Worm (Caenorhabditis elegans) whole organism, young adult: Measurements from ENCODE around the gene alg-2.
A peak's percentile ranks its signal among the peaks of the same experiment; 100 is the strongest.

Experiments
- B0019.2 ChIP-seq: fragments of 200-800 bp; sonication (Bioruptor generic); conservative IDR thresholded peaks from 2 replicates; pipeline ENCODE4 v1.3.6; 2022; ENCODE audit warnings: missing genetic modification reagents, missing genetic modification characterization, missing compliant biosample characterization
- B0035.1 ChIP-seq: sonication (generic microtip); optimal IDR thresholded peaks from 2 replicates; lab custom pipeline; 2016; ENCODE audit warnings: missing genetic modification characterization, mild to moderate bottlenecking, missing compliant biosample characterization, missing genotype, missing genetic modification reagents
- B0261.1 ChIP-seq: sonication (generic microtip); optimal IDR thresholded peaks from 2 replicates; lab custom pipeline; 2016; ENCODE audit warnings: mild to moderate bottlenecking, missing genetic modification characterization, moderate library complexity, missing compliant biosample characterization
- F22D6.2 ChIP-seq: sonication (generic microtip); optimal IDR thresholded peaks from 2 replicates; lab custom pipeline; 2016; ENCODE audit warnings: mild to moderate bottlenecking, missing genetic modification characterization, missing compliant biosample characterization
- F39B2.1 ChIP-seq: fragments of 200-800 bp; sonication (Bioruptor generic); IDR thresholded peaks from 2 replicates; pipeline ENCODE4 v1.3.6; 2022; ENCODE audit warnings: missing genetic modification reagents, missing genetic modification characterization, missing compliant biosample characterization
- F55B11.4 ChIP-seq: sonication (generic microtip); optimal IDR thresholded peaks from 2 replicates; lab custom pipeline; 2016; ENCODE audit warnings: missing compliant biosample characterization, missing genetic modification characterization, borderline replicate concordance; ENCODE audit not compliant: insufficient read depth
- F57C9.4 ChIP-seq: sonication (generic microtip); optimal IDR thresholded peaks from 2 replicates; lab custom pipeline; 2017; ENCODE audit warnings: mild to moderate bottlenecking, missing genetic modification characterization, missing compliant biosample characterization
- T07F8.4 ChIP-seq: sonication (generic microtip); optimal IDR thresholded peaks from 2 replicates; lab custom pipeline; 2016; ENCODE audit warnings: mild to moderate bottlenecking, missing genetic modification characterization, moderate library complexity, missing compliant biosample characterization
- Y53F4B.3 ChIP-seq: fragments of 200-800 bp; sonication (Bioruptor generic); IDR thresholded peaks from 2 replicates; pipeline ENCODE4 v1.3.6; 2022; ENCODE audit warnings: missing genetic modification reagents, missing genetic modification characterization, missing compliant biosample characterization
- Y53G8AR.9 ChIP-seq: fragments of 200-800 bp; sonication (Bioruptor generic); conservative IDR thresholded peaks from 2 replicates; pipeline ENCODE4 v1.3.6; 2022; ENCODE audit warnings: missing genetic modification reagents, missing genetic modification characterization, missing compliant biosample characterization
- Y56A3A.18 ChIP-seq: fragments of 200-800 bp; sonication (Bioruptor generic); IDR thresholded peaks from 2 replicates; pipeline ENCODE4 v1.3.6; 2022; ENCODE audit warnings: missing genetic modification reagents, missing genetic modification characterization, missing compliant biosample characterization
- akir-1 ChIP-seq: fragments of 200-800 bp; sonication (Bioruptor generic); optimal IDR thresholded peaks from 2 replicates; lab custom pipeline; 2018; ENCODE audit warnings: mild to moderate bottlenecking, missing genetic modification characterization, moderate library complexity, missing compliant biosample characterization
- ama-1 ChIP-seq, 3 experiments: fragments of 150-350 bp in 1 of 3; sonication (generic microtip) in 2 of 3; optimal IDR thresholded peaks; 2 replicates each; lab custom pipeline; 2014 to 2018; ENCODE audit warnings: missing biosample characterization in 2 of 3, missing genetic modification characterization in 2 of 3, missing genetic modification reagents in 2 of 3
- aptf-2 ChIP-seq: fragments of 200-800 bp; sonication (Bioruptor generic); conservative IDR thresholded peaks from 2 replicates; pipeline ENCODE4 v1.3.6; 2022; ENCODE audit warnings: missing genetic modification reagents, missing genetic modification characterization, missing compliant biosample characterization
- athp-1 ChIP-seq: sonication (generic microtip); optimal IDR thresholded peaks from 2 replicates; lab custom pipeline; 2017; ENCODE audit warnings: mild to moderate bottlenecking, missing genetic modification characterization, missing compliant biosample characterization
- attf-3 ChIP-seq: fragments of 200-800 bp; sonication (Bioruptor generic); conservative IDR thresholded peaks from 2 replicates; pipeline ENCODE4 v1.3.6; 2022; ENCODE audit warnings: missing genetic modification reagents, missing genetic modification characterization, missing compliant biosample characterization
- attf-5 ChIP-seq: fragments of 200-800 bp; sonication (Bioruptor generic); optimal IDR thresholded peaks from 2 replicates; lab custom pipeline; 2018; ENCODE audit warnings: mild to moderate bottlenecking, missing genetic modification characterization, missing compliant biosample characterization
- bed-1 ChIP-seq: fragments of 200-800 bp; sonication (Bioruptor generic); IDR thresholded peaks from 2 replicates; pipeline ENCODE4 v1.3.6; 2022; ENCODE audit warnings: missing genetic modification reagents, missing genetic modification characterization, missing compliant biosample characterization
- cebp-2 ChIP-seq: fragments of 200-800 bp; sonication (Bioruptor generic); IDR thresholded peaks from 2 replicates; pipeline ENCODE4 v1.3.6; 2022; ENCODE audit warnings: missing genetic modification characterization, missing compliant biosample characterization
- ceh-40 ChIP-seq: fragments of 200-800 bp; sonication (Bioruptor generic); IDR thresholded peaks from 2 replicates; pipeline ENCODE4 v1.3.6; 2022; ENCODE audit warnings: missing genetic modification characterization, missing compliant biosample characterization
- ceh-58 ChIP-seq: fragments of 200-800 bp; sonication (Bioruptor generic); IDR thresholded peaks from 2 replicates; pipeline ENCODE4 v1.3.6; 2022; ENCODE audit warnings: missing genetic modification characterization, missing compliant biosample characterization
- dpl-1 ChIP-seq: fragments of 150-350 bp; optimal IDR thresholded peaks from 2 replicates; lab custom pipeline; 2014; ENCODE audit warnings: missing biosample characterization, missing genetic modification reagents, missing genetic modification characterization
- ekl-4 ChIP-seq: fragments of 200-800 bp; sonication (Bioruptor generic); IDR thresholded peaks from 2 replicates; pipeline ENCODE4 v1.3.6; 2022; ENCODE audit warnings: missing genetic modification reagents, missing genetic modification characterization, missing compliant biosample characterization
- fkh-3 ChIP-seq: sonication (generic microtip); optimal IDR thresholded peaks from 2 replicates; lab custom pipeline; 2016; ENCODE audit warnings: mild to moderate bottlenecking, missing genetic modification characterization, missing compliant biosample characterization
- let-607 ChIP-seq, 2 experiments: fragments of 200-800 bp in 1 of 2; sonication (Bioruptor generic) in 1 of 2; sonication (generic microtip) in 1 of 2; optimal IDR thresholded peaks; 2 replicates each; lab custom pipeline; 2016 to 2018; ENCODE audit warnings: mild to moderate bottlenecking in 2 of 2, missing compliant biosample characterization in 2 of 2, missing genetic modification characterization in 2 of 2, moderate library complexity in 2 of 2, missing genotype in 1 of 2
- lin-40 ChIP-seq: sonication (generic microtip); optimal IDR thresholded peaks from 2 replicates; lab custom pipeline; 2016; ENCODE audit warnings: missing genetic modification characterization, mild to moderate bottlenecking, missing compliant biosample characterization, missing genotype, missing genetic modification reagents
- lsy-27 ChIP-seq: sonication (generic microtip); optimal IDR thresholded peaks from 2 replicates; lab custom pipeline; 2017; ENCODE audit warnings: missing genetic modification characterization, mild to moderate bottlenecking, missing compliant biosample characterization, antibody characterized with exemption, missing genotype, borderline replicate concordance; ENCODE audit not compliant: insufficient read depth
- madf-6 ChIP-seq: fragments of 200-800 bp; sonication (Bioruptor generic); IDR thresholded peaks from 2 replicates; pipeline ENCODE4 v1.3.6; 2022; ENCODE audit warnings: missing genetic modification reagents, missing genetic modification characterization, missing compliant biosample characterization
- mes-4 ChIP-seq: sonication (generic microtip); optimal IDR thresholded peaks from 2 replicates; lab custom pipeline; 2016; ENCODE audit warnings: missing genotype, missing genetic modification characterization, missing compliant biosample characterization
- nfyb-1 ChIP-seq: fragments of 200-800 bp; sonication (Bioruptor generic); IDR thresholded peaks from 2 replicates; pipeline ENCODE4 v1.3.6; 2022; ENCODE audit warnings: missing genetic modification reagents, missing genetic modification characterization, missing compliant biosample characterization
- repo-1 ChIP-seq: sonication (generic microtip); optimal IDR thresholded peaks from 2 replicates; lab custom pipeline; 2017; ENCODE audit warnings: mild to moderate bottlenecking, missing genetic modification characterization, missing compliant biosample characterization
- rpc-1 ChIP-seq, 2 experiments: fragments of 150-350 bp in 1 of 2; sonication (generic microtip) in 1 of 2; optimal IDR thresholded peaks; 2 replicates each; lab custom pipeline; 2014 to 2018; ENCODE audit warnings: missing biosample characterization in 1 of 2, missing genetic modification characterization in 1 of 2, missing genetic modification reagents in 1 of 2, missing genotype in 1 of 2
- snpc-1.1 ChIP-seq: sonication (generic microtip); optimal IDR thresholded peaks from 2 replicates; lab custom pipeline; 2017; ENCODE audit warnings: missing genetic modification characterization, mild to moderate bottlenecking, missing compliant biosample characterization, antibody characterized with exemption, moderate library complexity, missing genotype, missing genetic modification reagents; ENCODE audit not compliant: insufficient read depth
- snpc-1.3 ChIP-seq: sonication (generic microtip); optimal IDR thresholded peaks from 2 replicates; lab custom pipeline; 2017; ENCODE audit warnings: missing genetic modification characterization, mild to moderate bottlenecking, missing compliant biosample characterization, antibody characterized with exemption, moderate library complexity, missing genotype, missing genetic modification reagents; ENCODE audit not compliant: insufficient read depth
- snpc-3.4 ChIP-seq: sonication (generic microtip); optimal IDR thresholded peaks from 2 replicates; lab custom pipeline; 2017; ENCODE audit warnings: missing genetic modification characterization, mild to moderate bottlenecking, missing compliant biosample characterization, antibody characterized with exemption, moderate library complexity, missing genotype, missing genetic modification reagents
- sptf-2 ChIP-seq: fragments of 200-800 bp; sonication (Bioruptor generic); optimal IDR thresholded peaks from 2 replicates; lab custom pipeline; 2018; ENCODE audit warnings: mild to moderate bottlenecking, missing genetic modification characterization, missing compliant biosample characterization
- unc-62 ChIP-seq: fragments of 150-350 bp; optimal IDR thresholded peaks from 2 replicates; lab custom pipeline; 2014; ENCODE audit warnings: missing biosample characterization, missing genetic modification reagents, missing genetic modification characterization
- xnd-1 ChIP-seq: sonication (generic microtip); optimal IDR thresholded peaks from 2 replicates; lab custom pipeline; 2016; ENCODE audit warnings: missing genotype, missing genetic modification reagents, missing genetic modification characterization, missing compliant biosample characterization
- zim-3 ChIP-seq: sonication (generic microtip); optimal IDR thresholded peaks from 2 replicates; lab custom pipeline; 2017; ENCODE audit warnings: mild to moderate bottlenecking, missing genetic modification characterization, moderate library complexity, missing compliant biosample characterization
- ztf-18 ChIP-seq: sonication (generic microtip); optimal IDR thresholded peaks from 2 replicates; lab custom pipeline; 2016; ENCODE audit warnings: missing genotype, mild to moderate bottlenecking, missing genetic modification characterization, missing compliant biosample characterization
- ztf-25 ChIP-seq: fragments of 200-800 bp; sonication (Bioruptor generic); IDR thresholded peaks from 2 replicates; pipeline ENCODE4 v1.3.6; 2022; ENCODE audit warnings: missing genetic modification reagents, missing genetic modification characterization, missing compliant biosample characterization

alg-2 gene

ce11 chrII:872993-873787 lies at the start of gene alg-2 (continued):
- no peak for TF ChIP-seq lin-40 (tag; lab: Kevin White, UChicago)
- TF ChIP-seq zim-3 (tag; lab: Kevin White, UChicago) = no peak
- no peak for TF ChIP-seq ztf-25 (GFP tag; lab: Robert Waterston, UW)
- TF ChIP-seq snpc-1.1 (tag; lab: Kevin White, UChicago) = no peak
- TF ChIP-seq aptf-2 = peak; percentile 86
- no peak for TF ChIP-seq rpc-1 (optimal IDR thresholded peaks at IDR 0.05; lab: Kevin White, UChicago)
- TF ChIP-seq rpc-1 (tag; optimal IDR thresholded peaks at IDR 0.05; lab: Kevin White, UChicago) = no peak
- no peak for TF ChIP-seq ekl-4 (GFP tag; lab: Robert Waterston, UW)
- peak; percentile 67 for TF ChIP-seq xnd-1
- TF ChIP-seq madf-6 (GFP tag; lab: Robert Waterston, UW) = peak; percentile 91
- TF ChIP-seq ama-1 (optimal IDR thresholded peaks at IDR 0.05; lab: Kevin White, UChicago) = no peak
- no peak for TF ChIP-seq ama-1 (GFP tag; optimal IDR thresholded peaks at IDR 0.05; lab: Kevin White, UChicago)
- no peak for TF ChIP-seq F39B2.1 (GFP tag; lab: Robert Waterston, UW)
- TF ChIP-seq ztf-18 (tag; lab: Kevin White, UChicago) = peak; percentile 91
- TF ChIP-seq B0035.1 (tag; lab: Kevin White, UChicago) = no peak
- no peak for TF ChIP-seq fkh-3 (tag; lab: Kevin White, UChicago)
- no peak for TF ChIP-seq Y53G8AR.9 (GFP tag; lab: Robert Waterston, UW)
- TF ChIP-seq Y53F4B.3 (GFP tag; lab: Robert Waterston, UW) = no peak
- TF ChIP-seq attf-3 (GFP tag; lab: Robert Waterston, UW) = no peak
- peak; percentile 45 for TF ChIP-seq attf-5 (GFP tag; lab: Kevin White, UChicago)
- TF ChIP-seq B0019.2 (GFP tag; lab: Robert Waterston, UW) = no peak
- TF ChIP-seq F57C9.4 = no peak
- no peak for TF ChIP-seq B0261.1 (tag; lab: Kevin White, UChicago)
- no peak for TF ChIP-seq akir-1 (GFP tag; lab: Kevin White, UChicago)
- TF ChIP-seq ceh-40 (GFP tag; lab: Robert Waterston, UW) = no peak
- no peak for TF ChIP-seq mes-4
- TF ChIP-seq lsy-27 (tag; lab: Kevin White, UChicago) = no peak
- no peak for TF ChIP-seq snpc-3.4
- no peak for TF ChIP-seq F22D6.2 (tag; lab: Kevin White, UChicago)
- TF ChIP-seq unc-62 (GFP tag; lab: Kevin White, UChicago) = no peak
- TF ChIP-seq snpc-1.3 = no peak
- no peak for TF ChIP-seq sptf-2

ce11 chrII:823529-823928 lies 49.5 kb upstream of the alg-2 start, which contains the start of gene F46F5.10:
Gene F46F5.10 (plus strand): TSS chrII:823829.
- TF ChIP-seq rpc-1 (optimal IDR thresholded peaks at IDR 0.05; lab: Kevin White, UChicago) (no peak), rpc-1 (tag; optimal IDR thresholded peaks at IDR 0.05; lab: Kevin White, UChicago) (no peak), let-607 (tag; optimal IDR thresholded peaks at IDR 0.05; lab: Kevin White, UChicago) (no peak), athp-1 (tag; lab: Kevin White, UChicago) (no peak), F55B11.4 (no peak), mes-4 (no peak), Y56A3A.18 (GFP tag; lab: Robert Waterston, UW) (no peak), dpl-1 (no peak), T07F8.4 (tag; lab: Kevin White, UChicago) (no peak), cebp-2 (GFP tag; lab: Robert Waterston, UW) (no peak), nfyb-1 (GFP tag; lab: Robert Waterston, UW) (no peak), bed-1 (GFP tag; lab: Robert Waterston, UW) (no peak), repo-1 (tag; lab: Kevin White, UChicago) (no peak), B0035.1 (tag; lab: Kevin White, UChicago) (no peak), B0261.1 (tag; lab: Kevin White, UChicago) (no peak), ceh-58 (GFP tag; lab: Robert Waterston, UW) (no peak)
- TF ChIP-seq, all 124 proteins: peak for 0
